Worm (Caenorhabditis elegans) whole organism, L1 larva: Measurements from ENCODE around the gene ugt-58.
A peak's percentile ranks its signal among the peaks of the same experiment; 100 is the strongest.

Source experiments
- C04F5.9 ChIP-seq: sonication (generic microtip); optimal IDR thresholded peaks from 2 replicates; lab custom pipeline; 2016; ENCODE audit warnings: missing genetic modification characterization, missing compliant biosample characterization
- C16A3.4 ChIP-seq: fragments of 150-350 bp; optimal IDR thresholded peaks from 2 replicates; lab custom pipeline; 2014; ENCODE audit warnings: missing biosample characterization, missing genetic modification characterization
- Y116A8C.19 ChIP-seq: sonication (generic microtip); optimal IDR thresholded peaks from 2 replicates; lab custom pipeline; 2016; ENCODE audit warnings: missing compliant biosample characterization, missing genetic modification characterization, borderline replicate concordance
- aha-1 ChIP-seq: fragments of 150-350 bp; optimal IDR thresholded peaks from 2 replicates; lab custom pipeline; 2014; ENCODE audit warnings: missing biosample characterization, missing genetic modification characterization
- aly-2 ChIP-seq: fragments of 150-350 bp; optimal IDR thresholded peaks from 2 replicates; lab custom pipeline; 2014; ENCODE audit warnings: missing biosample characterization, missing genetic modification characterization
- ceh-63 ChIP-seq: fragments of 200-800 bp; sonication (Bioruptor generic); optimal IDR thresholded peaks from 2 replicates; lab custom pipeline; 2018; ENCODE audit warnings: mild to moderate bottlenecking, missing genetic modification characterization, missing compliant biosample characterization
- ceh-8 ChIP-seq: fragments of 200-800 bp; sonication (Bioruptor generic); optimal IDR thresholded peaks from 2 replicates; lab custom pipeline; 2018; ENCODE audit warnings: mild to moderate bottlenecking, missing genetic modification characterization, moderate library complexity, missing compliant biosample characterization
- ceh-90 ChIP-seq: sonication (generic microtip); optimal IDR thresholded peaks from 2 replicates; lab custom pipeline; 2016; ENCODE audit warnings: missing genetic modification characterization, missing compliant biosample characterization
- ces-1 ChIP-seq: fragments of 150-350 bp; optimal IDR thresholded peaks from 2 replicates; lab custom pipeline; 2014; ENCODE audit warnings: missing biosample characterization, missing genetic modification reagents, missing genetic modification characterization
- dpl-1 ChIP-seq, 3 experiments: fragments of 150-350 bp in 2 of 3; sonication (generic microtip) in 1 of 3; optimal IDR thresholded peaks; 2 replicates each; lab custom pipeline; 2014 to 2017; ENCODE audit warnings: missing biosample characterization in 3 of 3, missing genetic modification characterization in 3 of 3, missing genetic modification reagents in 3 of 3
- dsc-1 ChIP-seq: sonication (generic microtip); optimal IDR thresholded peaks from 2 replicates; lab custom pipeline; 2016; ENCODE audit warnings: mild to moderate bottlenecking, missing genetic modification characterization, missing compliant biosample characterization
- efl-3 ChIP-seq: fragments of 200-800 bp; sonication (Bioruptor generic); optimal IDR thresholded peaks from 2 replicates; lab custom pipeline; 2018; ENCODE audit warnings: mild to moderate bottlenecking, missing genetic modification characterization, missing compliant biosample characterization
- egl-13 ChIP-seq: sonication (generic microtip); optimal IDR thresholded peaks from 2 replicates; lab custom pipeline; 2016; ENCODE audit warnings: missing genotype, missing genetic modification reagents, missing genetic modification characterization, missing compliant biosample characterization
- elt-2 ChIP-seq: sonication (generic microtip); optimal IDR thresholded peaks from 2 replicates; lab custom pipeline; 2016; ENCODE audit warnings: missing genetic modification characterization, mild to moderate bottlenecking, inconsistent platforms, missing compliant biosample characterization, missing genetic modification reagents
- elt-3 ChIP-seq, 6 experiments: fragments of 150-350 bp in 1 of 6; sonication (generic microtip); optimal IDR thresholded peaks; 2 replicates each; lab custom pipeline; 2017 to 2018; ENCODE audit warnings: missing biosample characterization in 6 of 6, missing genetic modification characterization in 6 of 6, inconsistent platforms in 1 of 6
- hlh-17 ChIP-seq: fragments of 200-800 bp; sonication (Bioruptor generic); optimal IDR thresholded peaks from 2 replicates; lab custom pipeline; 2018; ENCODE audit warnings: missing genetic modification characterization, mild to moderate bottlenecking, missing compliant biosample characterization, moderate library complexity, borderline replicate concordance
- hpl-2 ChIP-seq: fragments of 150-350 bp; optimal IDR thresholded peaks from 2 replicates; lab custom pipeline; 2014; ENCODE audit warnings: missing biosample characterization, missing genetic modification reagents, missing genetic modification characterization
- irx-1 ChIP-seq: sonication (generic microtip); optimal IDR thresholded peaks from 2 replicates; lab custom pipeline; 2016; ENCODE audit warnings: missing genetic modification characterization, missing compliant biosample characterization
- isw-1 ChIP-seq: fragments of 200-800 bp; sonication (Bioruptor generic); IDR thresholded peaks from 2 replicates; pipeline ENCODE4 v1.3.6; 2022; ENCODE audit warnings: missing genetic modification characterization, missing compliant biosample characterization
- jun-1 ChIP-seq: fragments of 150-350 bp; optimal IDR thresholded peaks from 2 replicates; lab custom pipeline; 2014; ENCODE audit warnings: missing biosample characterization, missing genetic modification reagents, missing genetic modification characterization
- lin-13 ChIP-seq: fragments of 150-350 bp; optimal IDR thresholded peaks from 2 replicates; lab custom pipeline; 2014; ENCODE audit warnings: missing biosample characterization, missing genetic modification reagents, missing genetic modification characterization
- lin-14 ChIP-seq: fragments of 200-800 bp; sonication (Bioruptor generic); optimal IDR thresholded peaks from 2 replicates; lab custom pipeline; 2018; ENCODE audit warnings: mild to moderate bottlenecking, missing genetic modification characterization, moderate library complexity, missing compliant biosample characterization
- lin-15B ChIP-seq: fragments of 150-350 bp; sonication (generic microtip); optimal IDR thresholded peaks from 3 replicates; lab custom pipeline; 2014; ENCODE audit warnings: missing biosample characterization, missing genetic modification characterization
- lir-3 ChIP-seq: sonication (generic microtip); optimal IDR thresholded peaks from 2 replicates; lab custom pipeline; 2016; ENCODE audit warnings: mild to moderate bottlenecking, missing genetic modification characterization, moderate library complexity, missing compliant biosample characterization; ENCODE audit not compliant: poor library complexity
- lsy-2 ChIP-seq, 2 experiments: fragments of 150-350 bp; optimal IDR thresholded peaks; 2 replicates each; lab custom pipeline; 2014; ENCODE audit warnings: missing biosample characterization in 2 of 2, missing genetic modification characterization in 2 of 2
- mab-9 ChIP-seq: fragments of 200-800 bp; sonication (Bioruptor generic); IDR thresholded peaks from 2 replicates; pipeline ENCODE4 v1.3.6; 2022; ENCODE audit warnings: missing genetic modification reagents, missing genetic modification characterization, missing compliant biosample characterization
- mdl-1 ChIP-seq, 2 experiments: fragments of 150-350 bp; optimal IDR thresholded peaks; 2 replicates each; lab custom pipeline; 2014 to 2017; ENCODE audit warnings: missing biosample characterization in 2 of 2, missing genetic modification characterization in 2 of 2, inconsistent platforms in 1 of 2
- mef-2 ChIP-seq: fragments of 150-350 bp; optimal IDR thresholded peaks from 2 replicates; lab custom pipeline; 2014; ENCODE audit warnings: missing biosample characterization, missing genetic modification characterization
- mep-1 ChIP-seq: fragments of 150-350 bp; optimal IDR thresholded peaks from 2 replicates; lab custom pipeline; 2014; ENCODE audit warnings: missing biosample characterization, missing genetic modification characterization
- nhr-12 ChIP-seq: sonication (generic microtip); optimal IDR thresholded peaks from 2 replicates; lab custom pipeline; 2017; ENCODE audit warnings: missing biosample characterization, missing genetic modification characterization
- nhr-19 ChIP-seq: fragments of 200-800 bp; sonication (Bioruptor generic); conservative IDR thresholded peaks from 2 replicates; pipeline ENCODE4 v1.3.6; 2022; ENCODE audit warnings: missing genetic modification characterization, missing compliant biosample characterization
- nhr-20 ChIP-seq: sonication (generic microtip); optimal IDR thresholded peaks from 2 replicates; lab custom pipeline; 2016; ENCODE audit warnings: mild to moderate bottlenecking, missing genetic modification characterization, missing compliant biosample characterization
- nhr-237 ChIP-seq: fragments of 150-350 bp; optimal IDR thresholded peaks from 2 replicates; lab custom pipeline; 2014; ENCODE audit warnings: missing biosample characterization, missing genetic modification characterization
- nhr-47 ChIP-seq: sonication (generic microtip); optimal IDR thresholded peaks from 2 replicates; lab custom pipeline; 2016; ENCODE audit warnings: mild to moderate bottlenecking, missing genetic modification characterization, moderate library complexity, missing compliant biosample characterization
- nhr-77 ChIP-seq: fragments of 150-350 bp; optimal IDR thresholded peaks from 2 replicates; lab custom pipeline; 2014; ENCODE audit warnings: missing biosample characterization, missing genetic modification characterization
- nhr-85 ChIP-seq: sonication (generic microtip); peaks from one replicate; lab custom pipeline; 2016; ENCODE audit warnings: missing genetic modification characterization, inconsistent platforms, missing compliant biosample characterization
- nhr-90 ChIP-seq: sonication (generic microtip); optimal IDR thresholded peaks from 2 replicates; lab custom pipeline; 2016; ENCODE audit warnings: mild to moderate bottlenecking, missing genetic modification characterization, missing compliant biosample characterization; ENCODE audit not compliant: poor library complexity
- pax-3 ChIP-seq: fragments of 200-800 bp; sonication (Bioruptor generic); optimal IDR thresholded peaks from 2 replicates; lab custom pipeline; 2018; ENCODE audit warnings: mild to moderate bottlenecking, missing genetic modification characterization, moderate library complexity, missing compliant biosample characterization
- pqm-1 ChIP-seq: sonication (generic microtip); optimal IDR thresholded peaks from 3 replicates; lab custom pipeline; 2017; ENCODE audit warnings: missing biosample characterization, missing genetic modification characterization
- skn-1 ChIP-seq: fragments of 150-350 bp; optimal IDR thresholded peaks from 2 replicates; lab custom pipeline; 2014; ENCODE audit warnings: missing biosample characterization, missing genetic modification characterization
- snpc-4 ChIP-seq: fragments of 150-350 bp; optimal IDR thresholded peaks from 2 replicates; lab custom pipeline; 2014; ENCODE audit warnings: missing biosample characterization, missing genetic modification characterization
- sox-4 ChIP-seq: sonication (generic microtip); optimal IDR thresholded peaks from 2 replicates; lab custom pipeline; 2016; ENCODE audit warnings: missing genetic modification characterization, missing compliant biosample characterization
- sptf-1 ChIP-seq: fragments of 150-350 bp; optimal IDR thresholded peaks from 2 replicates; lab custom pipeline; 2014; ENCODE audit warnings: missing biosample characterization, missing genetic modification characterization
- sup-37 ChIP-seq: fragments of 200-800 bp; sonication (Bioruptor generic); optimal IDR thresholded peaks from 2 replicates; lab custom pipeline; 2018; ENCODE audit warnings: mild to moderate bottlenecking, missing genetic modification characterization, missing compliant biosample characterization
- tbx-2 ChIP-seq: sonication (generic microtip); optimal IDR thresholded peaks from 2 replicates; lab custom pipeline; 2016; ENCODE audit warnings: missing genetic modification characterization, missing compliant biosample characterization
- unc-130 ChIP-seq: fragments of 150-350 bp; optimal IDR thresholded peaks from 2 replicates; lab custom pipeline; 2017; ENCODE audit warnings: missing biosample characterization, missing genetic modification characterization, inconsistent platforms
- unc-30 ChIP-seq: sonication (generic microtip); optimal IDR thresholded peaks from 2 replicates; lab custom pipeline; 2017; ENCODE audit warnings: missing biosample characterization, missing genetic modification characterization
- unc-62 ChIP-seq: fragments of 150-350 bp; optimal IDR thresholded peaks from 2 replicates; lab custom pipeline; 2014; ENCODE audit warnings: missing biosample characterization, missing genetic modification reagents, missing genetic modification characterization
- unc-86 ChIP-seq: sonication (generic microtip); optimal IDR thresholded peaks from 2 replicates; lab custom pipeline; 2016; ENCODE audit warnings: missing genetic modification characterization, missing compliant biosample characterization
- unc-98 ChIP-seq: fragments of 200-800 bp; sonication (Bioruptor generic); IDR thresholded peaks from 2 replicates; pipeline ENCODE4 v1.3.6; 2022; ENCODE audit warnings: missing genetic modification characterization, missing compliant biosample characterization
- zip-4 ChIP-seq: fragments of 200-800 bp; sonication (Bioruptor generic); optimal IDR thresholded peaks from 2 replicates; lab custom pipeline; 2018; ENCODE audit warnings: mild to moderate bottlenecking, missing genetic modification characterization, moderate library complexity, missing compliant biosample characterization
- ztf-11 ChIP-seq, 2 experiments: sonication (generic microtip); optimal IDR thresholded peaks; 2 replicates each; lab custom pipeline; 2016 to 2017; ENCODE audit warnings: missing genetic modification characterization in 2 of 2, missing biosample characterization in 1 of 2, missing compliant biosample characterization in 1 of 2

Gene ugt-58

DNA sequence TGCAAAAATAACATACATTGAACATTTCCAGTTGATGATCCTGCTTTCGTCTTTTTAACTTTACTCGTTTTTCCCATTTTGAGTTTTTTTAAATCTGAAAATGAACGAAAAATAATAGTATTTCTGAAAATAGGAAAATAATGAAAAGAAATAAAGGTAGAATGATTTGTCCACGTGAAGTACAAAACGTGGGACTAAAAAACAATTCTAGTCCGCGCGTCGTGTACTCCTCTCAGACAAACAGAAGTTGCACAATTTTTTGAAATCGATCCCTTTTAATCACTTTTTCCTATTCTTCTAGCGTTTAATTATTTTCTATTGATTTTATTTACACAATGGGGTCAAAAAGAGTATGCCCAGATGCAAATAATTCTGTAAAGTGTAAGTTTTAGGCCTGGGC, 4.5 kb upstream of the ugt-58 start, which contains the start of the genes E02H1.1 and tag-124:
Gene E02H1.1, minus strand, starts transcription at position 94 of the 400 bp plus-strand sequence.
Gene tag-124, plus strand, starts transcription at position 222 of the 400 bp plus-strand sequence.
- TF ChIP-seq ces-1 (GFP tag; lab: Kevin White, UChicago) (no peak), isw-1 (GFP tag; lab: Robert Waterston, UW) (peak; percentile 77), elt-2 (tag; lab: Kevin White, UChicago) (peak; percentile 88), pqm-1 (no peak), skn-1 (tag; lab: Kevin White, UChicago) (peak; percentile 62), sup-37 (GFP tag; lab: Kevin White, UChicago) (peak; percentile 60), nhr-90 (peak; percentile 94), nhr-19 (peak; percentile 97), unc-62 (GFP tag; lab: Kevin White, UChicago) (no peak), unc-130 (peak; percentile 56), nhr-20 (tag; lab: Kevin White, UChicago) (peak; percentile 94), tbx-2 (tag; lab: Kevin White, UChicago) (peak; percentile 93), lin-13 (peak; percentile 16), elt-3 (tag; optimal IDR thresholded peaks at IDR 0.05; lab: Kevin White, UChicago) (peak in 2 of 6 experiments; percentile 47 to 62), nhr-12 (tag; lab: Kevin White, UChicago) (no peak), dpl-1 (GFP tag; optimal IDR thresholded peaks at IDR 0.05; lab: Kevin White, UChicago) (peak; percentile 65 to 77 (median 73)), ceh-8 (GFP tag; lab: Kevin White, UChicago) (peak; percentile 47), efl-3 (GFP tag; lab: Kevin White, UChicago) (peak; percentile 70), mep-1 (tag; lab: Kevin White, UChicago) (peak; percentile 78), mdl-1 (tag; optimal IDR thresholded peaks at IDR 0.05; lab: Kevin White, UChicago) (peak in 1 of 2 experiments; percentile 65), sptf-1 (tag; lab: Kevin White, UChicago) (no peak), nhr-47 (tag; lab: Kevin White, UChicago) (peak; percentile 93), nhr-237 (tag; lab: Kevin White, UChicago) (no peak), nhr-85 (tag; lab: Kevin White, UChicago) (peak; percentile 97), C16A3.4 (tag; lab: Kevin White, UChicago) (peak; percentile 23), lir-3 (peak; percentile 98), aha-1 (tag; lab: Kevin White, UChicago) (no peak), pax-3 (peak; percentile 93), ztf-11 (tag; optimal IDR thresholded peaks at IDR 0.05; lab: Kevin White, UChicago) (peak in 1 of 2 experiments; percentile 97), irx-1 (tag; lab: Kevin White, UChicago) (peak; percentile 97), lin-14 (peak; percentile 86), egl-13 (peak; percentile 97), jun-1 (peak; percentile 42), lin-15B (tag; lab: Kevin White, UChicago) (peak; percentile 32), sox-4 (tag; lab: Kevin White, UChicago) (peak; percentile 95), ceh-63 (GFP tag; lab: Kevin White, UChicago) (peak; percentile 65), unc-86 (tag; lab: Kevin White, UChicago) (peak; percentile 81), unc-30 (peak; percentile 7), hpl-2 (no peak), nhr-77 (tag; lab: Kevin White, UChicago) (no peak), dsc-1 (peak; percentile 96), zip-4 (GFP tag; lab: Kevin White, UChicago) (peak; percentile 62), lsy-2 (tag; optimal IDR thresholded peaks at IDR 0.05; lab: Kevin White, UChicago) (peak; percentile 84 to 88), Y116A8C.19 (peak; percentile 93), mef-2 (tag; lab: Kevin White, UChicago) (no peak), snpc-4 (tag; lab: Kevin White, UChicago) (peak; percentile 38), C04F5.9 (tag; lab: Kevin White, UChicago) (peak; percentile 92), aly-2 (tag; lab: Kevin White, UChicago) (peak; percentile 57), unc-98 (GFP tag; lab: Robert Waterston, UW) (peak; percentile 80), ceh-90 (peak; percentile 96), hlh-17 (GFP tag; lab: Kevin White, UChicago) (no peak), mab-9 (GFP tag; lab: Robert Waterston, UW) (peak; percentile 79)
